Fruit fly (Drosophila melanogaster): ENCODE measurements around the gene Taf13.

dm6 chr2L:20075234-20075803, 18.3 kb downstream of the Taf13 start, which contains the start of the genes pr and neb:
- TF ChIP-seq br (GFP tag; optimal IDR thresholded peaks at IDR 0.05) (peak; percentile 8), Myc (optimal IDR thresholded peaks at IDR 0.05) (peak; percentile 81), OdsH (GFP tag; optimal IDR thresholded peaks at IDR 0.05) (peak; percentile 45), dsf (GFP tag; optimal IDR thresholded peaks at IDR 0.05; ENCODE audit: borderline replicate concordance) (no peak), Hr83 (GFP tag; optimal IDR thresholded peaks at IDR 0.05; ENCODE audit: poor library complexity, severe bottlenecking) (no peak), pan (optimal IDR thresholded peaks at IDR 0.05) (no peak), usp (GFP tag; optimal IDR thresholded peaks at IDR 0.05) (no peak), h (GFP tag; optimal IDR thresholded peaks at IDR 0.05) (peak; percentile 77), Rel (GFP tag; optimal IDR thresholded peaks at IDR 0.05) (no peak), Rel (tag; optimal IDR thresholded peaks at IDR 0.05) (peak; percentile 55)

Data from whole organism, wandering third instar larva.